Fruit fly (Drosophila melanogaster): ENCODE results near the gene ppk17.

dm6 chr2L:16718446-16719173 is 41.7 kb downstream of the ppk17 start:
- TF ChIP-seq Mio (GFP tag; optimal IDR thresholded peaks at IDR 0.05) (no peak), pan (optimal IDR thresholded peaks at IDR 0.05) (no peak), dsf (GFP tag; optimal IDR thresholded peaks at IDR 0.05; ENCODE audit: borderline replicate concordance) (no peak), Myc (optimal IDR thresholded peaks at IDR 0.05) (no peak), Jra (GFP tag; optimal IDR thresholded peaks at IDR 0.05) (no peak), OdsH (GFP tag; optimal IDR thresholded peaks at IDR 0.05) (no peak), Hr78 (GFP tag; optimal IDR thresholded peaks at IDR 0.05) (no peak), h (GFP tag; optimal IDR thresholded peaks at IDR 0.05) (no peak), Abd-B (GFP tag; optimal IDR thresholded peaks at IDR 0.05) (no peak), rgr (GFP tag; optimal IDR thresholded peaks at IDR 0.05) (no peak)

All from whole organism, wandering third instar larva.